Fruit fly (Drosophila melanogaster) whole organism: ENCODE results near the gene MICU3.

Experiments used
- pan ChIP-seq: fragments of >200 bp; optimal IDR thresholded peaks from 2 replicates; lab custom pipeline; 2017
- usp ChIP-seq: fragments of >200 bp; optimal IDR thresholded peaks from 2 replicates; lab custom pipeline; 2017; ENCODE audit warnings: missing biosample characterization, missing genetic modification characterization, mixed read lengths

- TF ChIP-seq usp (GFP tag; lab: Kevin White, UChicago) (no peak), pan (lab: Kevin White, UChicago) (no peak)
Observed at dm6 chr3R:19879470-19880052, 32.5 kb downstream of the MICU3 start, which contains the start of gene Ask1.
